Worm (Caenorhabditis elegans) whole organism, early embryonic: ENCODE results near the gene C36C9.5.

Experiments
- B0310.2 ChIP-seq: sonication (generic microtip); optimal IDR thresholded peaks from 2 replicates; lab custom pipeline; 2016; ENCODE audit warnings: mild to moderate bottlenecking, missing genetic modification characterization, missing compliant biosample characterization
- aly-1 ChIP-seq: sonication (generic microtip); optimal IDR thresholded peaks from 2 replicates; lab custom pipeline; 2016; ENCODE audit warnings: missing genetic modification characterization, missing compliant biosample characterization
- ama-1 ChIP-seq: fragments of 150-350 bp; optimal IDR thresholded peaks from 2 replicates; lab custom pipeline; 2014
- ceh-36 ChIP-seq: sonication (generic microtip); optimal IDR thresholded peaks from 2 replicates; lab custom pipeline; 2016; ENCODE audit warnings: missing genetic modification characterization, inconsistent platforms, missing compliant biosample characterization
- flt-1 ChIP-seq: fragments of 200-800 bp; sonication (Bioruptor generic); IDR thresholded peaks from 2 replicates; pipeline ENCODE4 v1.3.6; 2022; ENCODE audit warnings: missing genetic modification characterization, missing compliant biosample characterization
- hmbx-1 ChIP-seq: sonication (generic microtip); optimal IDR thresholded peaks from 2 replicates; lab custom pipeline; 2016; ENCODE audit warnings: mild to moderate bottlenecking, missing genetic modification characterization, missing compliant biosample characterization
- hmg-4 ChIP-seq: fragments of 200-800 bp; sonication (Bioruptor generic); optimal IDR thresholded peaks from 2 replicates; lab custom pipeline; 2018; ENCODE audit warnings: mild to moderate bottlenecking, missing genetic modification characterization, missing compliant biosample characterization
- hnd-1 ChIP-seq: sonication (generic microtip); optimal IDR thresholded peaks from 2 replicates; lab custom pipeline; 2016; ENCODE audit warnings: missing genetic modification characterization, missing compliant biosample characterization
- scrt-1 ChIP-seq: fragments of 200-800 bp; sonication (Bioruptor generic); IDR thresholded peaks from 2 replicates; pipeline ENCODE4 v1.3.6; 2022; ENCODE audit warnings: missing genetic modification characterization, missing compliant biosample characterization
- sea-1 ChIP-seq: fragments of 200-800 bp; sonication (Bioruptor generic); conservative IDR thresholded peaks from 2 replicates; pipeline ENCODE4 v1.3.6; 2022; ENCODE audit warnings: missing genetic modification characterization, missing compliant biosample characterization
- tbx-11 ChIP-seq: fragments of 200-800 bp; sonication (Bioruptor generic); IDR thresholded peaks from 2 replicates; pipeline ENCODE4 v1.3.6; 2022; ENCODE audit warnings: missing genetic modification characterization, missing compliant biosample characterization
- tra-4 ChIP-seq: sonication (generic microtip); optimal IDR thresholded peaks from 2 replicates; lab custom pipeline; 2017; ENCODE audit warnings: missing genetic modification characterization, missing compliant biosample characterization

ce11 chrX:1674056-1674455 is 29.7 kb downstream of the C36C9.5 start, which contains the start of gene tbx-31:
- TF ChIP-seq hnd-1, result no peak
- TF ChIP-seq hmg-4 (GFP tag; lab: Kevin White, UChicago), result no peak
- TF ChIP-seq ama-1 (lab: Kevin White, UChicago), result no peak
- TF ChIP-seq scrt-1 (GFP tag; lab: Robert Waterston, UW), result no peak
- TF ChIP-seq flt-1 (GFP tag; lab: Robert Waterston, UW), result no peak
- TF ChIP-seq tra-4 (tag; lab: Kevin White, UChicago), result no peak
- TF ChIP-seq tbx-11, result no peak
- no peak for TF ChIP-seq ceh-36
- no peak for TF ChIP-seq aly-1 (tag; lab: Kevin White, UChicago)
- TF ChIP-seq B0310.2, result no peak
- no peak for TF ChIP-seq hmbx-1 (tag; lab: Kevin White, UChicago)
- no peak for TF ChIP-seq sea-1 (GFP tag; lab: Robert Waterston, UW)
